Fruit fly (Drosophila melanogaster) whole organism, embryonic: ENCODE data around the gene CG10576.

ENCODE experiments used
- CG13123 ChIP-seq: fragments of 200-800 bp; sonication (Bioruptor generic); optimal IDR thresholded peaks from 2 replicates; lab custom pipeline; 2016; ENCODE audit warnings: missing biosample characterization, missing genetic modification characterization
- CG31224 ChIP-seq: fragments of 200-800 bp; sonication (Bioruptor generic); IDR thresholded peaks from 2 replicates; pipeline ENCODE4 v1.3.6; 2022; ENCODE audit warnings: missing biosample characterization, missing genetic modification characterization
- CG32532 ChIP-seq: fragments of 200-800 bp; sonication (Bioruptor generic); IDR thresholded peaks from 2 replicates; pipeline ENCODE4 v1.3.6; 2022; ENCODE audit warnings: missing biosample characterization, missing genetic modification characterization
- CG4617 ChIP-seq: fragments of 200-800 bp; sonication (Bioruptor generic); optimal IDR thresholded peaks from 3 replicates; lab custom pipeline; 2016; ENCODE audit warnings: missing biosample characterization, missing genetic modification characterization, borderline replicate concordance
- D19A ChIP-seq: fragments of 200-800 bp; optimal IDR thresholded peaks from 3 replicates; lab custom pipeline; 2019; ENCODE audit warnings: missing biosample characterization, mild to moderate bottlenecking, missing genetic modification characterization, moderate library complexity
- Hey ChIP-seq: fragments of 200-800 bp; sonication (Bioruptor generic); optimal IDR thresholded peaks from 3 replicates; lab custom pipeline; 2018; ENCODE audit warnings: missing biosample characterization, mild to moderate bottlenecking, missing genetic modification characterization
- dm ChIP-seq: fragments of 200-800 bp; sonication (Bioruptor generic); optimal IDR thresholded peaks from 3 replicates; lab custom pipeline; 2016; ENCODE audit warnings: missing biosample characterization, missing genetic modification characterization
- inv ChIP-seq: fragments of 200-800 bp; sonication (Bioruptor generic); IDR thresholded peaks from 2 replicates; pipeline ENCODE4 v1.3.6; 2022; ENCODE audit warnings: missing biosample characterization, missing genetic modification characterization; ENCODE audit not compliant: partially characterized antibody

- TF ChIP-seq CG31224 (no peak), CG13123 (no peak), CG32532 (GFP tag; lab: Robert Waterston, UW) (no peak), inv (GFP tag; lab: Robert Waterston, UW) (no peak), Hey (tag; lab: Kevin White, UChicago) (no peak), D19A (tag; lab: Kevin White, UChicago) (no peak), dm (GFP tag; lab: Kevin White, UChicago) (no peak), CG4617 (GFP tag; lab: Kevin White, UChicago) (no peak)
Observed at dm6 chr3L:5787476-5787875, 22.0 kb upstream of the CG10576 start.
